Worm (Caenorhabditis elegans) whole organism, mixed stage, embryonic: ENCODE results near the gene T27E4.1.

Experiments used
- ceh-39 ChIP-seq: fragments of 150-350 bp; optimal IDR thresholded peaks from 2 replicates; lab custom pipeline; 2014; ENCODE audit warnings: missing biosample characterization, missing genetic modification characterization
- ceh-43 ChIP-seq: fragments of 200-800 bp; sonication (Bioruptor generic); optimal IDR thresholded peaks from 2 replicates; lab custom pipeline; 2018; ENCODE audit warnings: mild to moderate bottlenecking, missing genetic modification characterization, moderate library complexity, missing compliant biosample characterization
- ceh-83 ChIP-seq: fragments of 200-800 bp; sonication (Bioruptor generic); optimal IDR thresholded peaks from 2 replicates; lab custom pipeline; 2018; ENCODE audit warnings: mild to moderate bottlenecking, missing genetic modification characterization, missing compliant biosample characterization
- ces-1 ChIP-seq: fragments of 150-350 bp; optimal IDR thresholded peaks from 2 replicates; lab custom pipeline; 2014; ENCODE audit warnings: missing biosample characterization, missing genetic modification reagents, missing genetic modification characterization
- elt-3 ChIP-seq: fragments of 150-350 bp; optimal IDR thresholded peaks from 2 replicates; lab custom pipeline; 2014; ENCODE audit warnings: missing biosample characterization, missing genetic modification characterization
- flh-1 ChIP-seq: fragments of 200-800 bp; sonication (Bioruptor generic); optimal IDR thresholded peaks from 2 replicates; lab custom pipeline; 2018; ENCODE audit warnings: mild to moderate bottlenecking, missing genetic modification characterization, moderate library complexity, missing compliant biosample characterization
- lsy-2 ChIP-seq: fragments of 150-350 bp; optimal IDR thresholded peaks from 2 replicates; lab custom pipeline; 2014; ENCODE audit warnings: missing biosample characterization, missing genetic modification characterization
- mep-1 ChIP-seq: fragments of 150-350 bp; optimal IDR thresholded peaks from 2 replicates; lab custom pipeline; 2017; ENCODE audit warnings: missing biosample characterization, missing genetic modification reagents, missing genetic modification characterization, inconsistent platforms
- mls-2 ChIP-seq: sonication (generic microtip); optimal IDR thresholded peaks from 2 replicates; lab custom pipeline; 2016; ENCODE audit warnings: mild to moderate bottlenecking, missing genetic modification characterization, moderate library complexity, missing compliant biosample characterization
- nhr-12 ChIP-seq: fragments of 150-350 bp; optimal IDR thresholded peaks from 2 replicates; lab custom pipeline; 2014; ENCODE audit warnings: missing biosample characterization, missing genetic modification characterization
- nhr-2 ChIP-seq: fragments of 150-350 bp; optimal IDR thresholded peaks from 2 replicates; lab custom pipeline; 2014; ENCODE audit warnings: missing biosample characterization, missing genetic modification characterization
- nhr-237 ChIP-seq: fragments of 150-350 bp; optimal IDR thresholded peaks from 2 replicates; lab custom pipeline; 2014; ENCODE audit warnings: missing biosample characterization, missing genetic modification characterization
- ztf-11 ChIP-seq: fragments of 150-350 bp; optimal IDR thresholded peaks from 2 replicates; lab custom pipeline; 2014; ENCODE audit warnings: missing biosample characterization, missing genetic modification characterization

ce11 chrV:9082350-9082749 is 9.8 kb upstream of the T27E4.1 start:
- no peak for TF ChIP-seq nhr-2 (tag; lab: Kevin White, UChicago)
- TF ChIP-seq elt-3: no peak
- no peak for TF ChIP-seq ceh-39 (tag; lab: Kevin White, UChicago)
- TF ChIP-seq ces-1 (GFP tag; lab: Kevin White, UChicago): no peak
- no peak for TF ChIP-seq nhr-12 (tag; lab: Kevin White, UChicago)
- no peak for TF ChIP-seq lsy-2 (tag; lab: Kevin White, UChicago)
- TF ChIP-seq ztf-11 (tag; lab: Kevin White, UChicago): no peak
- TF ChIP-seq nhr-237 (tag; lab: Kevin White, UChicago): no peak
- TF ChIP-seq flh-1 (GFP tag; lab: Kevin White, UChicago): no peak
- no peak for TF ChIP-seq mls-2 (tag; lab: Kevin White, UChicago)
- no peak for TF ChIP-seq mep-1 (tag; lab: Kevin White, UChicago)
- no peak for TF ChIP-seq ceh-43 (GFP tag; lab: Kevin White, UChicago)
- TF ChIP-seq ceh-83 (GFP tag; lab: Kevin White, UChicago): no peak
